Fruit fly (Drosophila melanogaster) whole organism, embryonic: ENCODE results near the gene kra.

Source experiments
- ATbp ChIP-seq: fragments of 200-800 bp; sonication (Bioruptor generic); optimal IDR thresholded peaks from 2 replicates; lab custom pipeline; 2017; ENCODE audit warnings: missing biosample characterization, mild to moderate bottlenecking, missing genetic modification characterization, missing genetic modification reagents
- Abd-B ChIP-seq: fragments of 200-800 bp; sonication (Bioruptor generic); optimal IDR thresholded peaks from 2 replicates; lab custom pipeline; 2018; ENCODE audit warnings: missing biosample characterization, mild to moderate bottlenecking, missing genetic modification characterization, moderate library complexity
- B-H2 ChIP-seq: fragments of 200-800 bp; sonication (Bioruptor generic); optimal IDR thresholded peaks from 2 replicates; lab custom pipeline; 2018; ENCODE audit warnings: missing biosample characterization, mild to moderate bottlenecking, missing genetic modification characterization
- Bdp1 ChIP-seq: fragments of 200-800 bp; sonication (Bioruptor generic); optimal IDR thresholded peaks from 3 replicates; lab custom pipeline; 2016; ENCODE audit warnings: missing biosample characterization, missing genetic modification characterization
- Bgb ChIP-seq: fragments of 200-800 bp; sonication (Bioruptor generic); IDR thresholded peaks from 2 replicates; pipeline ENCODE4 v1.3.6; 2022; ENCODE audit warnings: missing biosample characterization, missing genetic modification characterization; ENCODE audit not compliant: partially characterized antibody
- BtbVII ChIP-seq: fragments of 200-800 bp; sonication (Bioruptor generic); optimal IDR thresholded peaks from 3 replicates; lab custom pipeline; 2017; ENCODE audit warnings: missing biosample characterization, mild to moderate bottlenecking, missing genetic modification characterization
- CG1024 ChIP-seq: fragments of 200-800 bp; sonication (Bioruptor generic); IDR thresholded peaks from 2 replicates; pipeline ENCODE4 v1.3.6; 2022; ENCODE audit warnings: missing biosample characterization, missing genetic modification characterization
- CG10979 ChIP-seq: fragments of 200-800 bp; sonication (Bioruptor generic); optimal IDR thresholded peaks from 2 replicates; lab custom pipeline; 2018; ENCODE audit warnings: missing biosample characterization, mild to moderate bottlenecking, missing genetic modification characterization, moderate library complexity
- CG11723 ChIP-seq: fragments of 200-800 bp; sonication (Bioruptor generic); optimal IDR thresholded peaks from 2 replicates; lab custom pipeline; 2017; ENCODE audit warnings: missing biosample characterization, mild to moderate bottlenecking, missing genetic modification characterization
- CG12071 ChIP-seq: fragments of 200-800 bp; sonication (Bioruptor generic); optimal IDR thresholded peaks from 3 replicates; lab custom pipeline; 2018; ENCODE audit warnings: missing biosample characterization, mild to moderate bottlenecking, missing genetic modification characterization
- CG14710 ChIP-seq: fragments of 200-800 bp; sonication (Bioruptor generic); optimal IDR thresholded peaks from 3 replicates; lab custom pipeline; 2019; ENCODE audit warnings: missing biosample characterization, mild to moderate bottlenecking, missing genetic modification characterization, moderate library complexity
- CG14860 ChIP-seq: fragments of 200-800 bp; sonication (Bioruptor generic); IDR thresholded peaks from 3 replicates; pipeline ENCODE4 v1.3.6; 2022; ENCODE audit warnings: missing biosample characterization, missing genetic modification characterization; ENCODE audit not compliant: partially characterized antibody
- CG1603 ChIP-seq: fragments of 200-800 bp; sonication (Bioruptor generic); optimal IDR thresholded peaks from 2 replicates; lab custom pipeline; 2019; ENCODE audit warnings: missing biosample characterization, mild to moderate bottlenecking, missing genetic modification characterization, moderate library complexity
- CG18599 ChIP-seq: fragments of 200-800 bp; sonication (Bioruptor generic); optimal IDR thresholded peaks from 3 replicates; lab custom pipeline; 2017; ENCODE audit warnings: missing biosample characterization, missing genetic modification characterization, mild to moderate bottlenecking, moderate library complexity, missing genetic modification reagents
- CG2202 ChIP-seq: fragments of 200-800 bp; sonication (Bioruptor generic); optimal IDR thresholded peaks from 2 replicates; lab custom pipeline; 2018; ENCODE audit warnings: missing biosample characterization, mild to moderate bottlenecking, missing genetic modification characterization
- CG31224 ChIP-seq: fragments of 200-800 bp; sonication (Bioruptor generic); IDR thresholded peaks from 2 replicates; pipeline ENCODE4 v1.3.6; 2022; ENCODE audit warnings: missing biosample characterization, missing genetic modification characterization
- CG32767 ChIP-seq: fragments of 200-800 bp; sonication (Bioruptor generic); IDR thresholded peaks from 2 replicates; pipeline ENCODE4 v1.3.6; 2022; ENCODE audit warnings: missing biosample characterization, missing genetic modification characterization
- CG33557 ChIP-seq: fragments of 200-800 bp; sonication (Bioruptor generic); optimal IDR thresholded peaks from 2 replicates; lab custom pipeline; 2019; ENCODE audit warnings: missing biosample characterization, mild to moderate bottlenecking, missing genetic modification characterization, moderate library complexity
- CG6683 ChIP-seq: fragments of 200-800 bp; sonication (Bioruptor generic); optimal IDR thresholded peaks from 2 replicates; lab custom pipeline; 2017; ENCODE audit warnings: missing biosample characterization, mild to moderate bottlenecking, missing genetic modification characterization, missing genetic modification reagents
- CG8089 ChIP-seq: fragments of 200-800 bp; sonication (Bioruptor generic); optimal IDR thresholded peaks from 3 replicates; lab custom pipeline; 2016; ENCODE audit warnings: missing biosample characterization, missing genetic modification characterization
- CG8388 ChIP-seq: fragments of 200-800 bp; sonication (Bioruptor generic); optimal IDR thresholded peaks from 2 replicates; lab custom pipeline; 2019; ENCODE audit warnings: missing biosample characterization, mild to moderate bottlenecking, missing genetic modification characterization, moderate library complexity
- CG9215 ChIP-seq: fragments of 200-800 bp; sonication (Bioruptor generic); IDR thresholded peaks from 2 replicates; pipeline ENCODE4 v1.3.6; 2022; ENCODE audit warnings: missing biosample characterization, missing genetic modification characterization
- CG9437 ChIP-seq: fragments of 200-800 bp; sonication (Bioruptor generic); optimal IDR thresholded peaks from 2 replicates; lab custom pipeline; 2018; ENCODE audit warnings: missing biosample characterization, mild to moderate bottlenecking, missing genetic modification characterization
- Camta ChIP-seq: fragments of 200-800 bp; sonication (Bioruptor generic); optimal IDR thresholded peaks from 2 replicates; lab custom pipeline; 2016; ENCODE audit warnings: missing biosample characterization, missing genetic modification characterization
- D19A ChIP-seq: fragments of 200-800 bp; optimal IDR thresholded peaks from 3 replicates; lab custom pipeline; 2019; ENCODE audit warnings: missing biosample characterization, mild to moderate bottlenecking, missing genetic modification characterization, moderate library complexity
- Dbx ChIP-seq: fragments of 200-800 bp; sonication (Bioruptor generic); IDR thresholded peaks from 3 replicates; pipeline ENCODE4 v1.3.6; 2022; ENCODE audit warnings: missing biosample characterization, missing genetic modification characterization
- E2f1 ChIP-seq: fragments of 200-800 bp; sonication (Bioruptor generic); IDR thresholded peaks from 2 replicates; pipeline ENCODE4 v1.3.6; 2022; ENCODE audit warnings: missing biosample characterization, missing genetic modification characterization
- Fer3 ChIP-seq: fragments of 200-800 bp; sonication (Bioruptor generic); optimal IDR thresholded peaks from 2 replicates; lab custom pipeline; 2018; ENCODE audit warnings: missing biosample characterization, mild to moderate bottlenecking, missing genetic modification characterization, moderate library complexity
- Hey ChIP-seq: fragments of 200-800 bp; sonication (Bioruptor generic); optimal IDR thresholded peaks from 3 replicates; lab custom pipeline; 2018; ENCODE audit warnings: missing biosample characterization, mild to moderate bottlenecking, missing genetic modification characterization
- Hr3 ChIP-seq: fragments of 200-800 bp; sonication (Bioruptor generic); optimal IDR thresholded peaks from 3 replicates; lab custom pipeline; 2016; ENCODE audit warnings: missing biosample characterization, missing genetic modification characterization
- amos ChIP-seq: fragments of 200-800 bp; sonication (Bioruptor generic); IDR thresholded peaks from 2 replicates; pipeline ENCODE4 v1.3.6; 2022; ENCODE audit warnings: missing biosample characterization, missing genetic modification characterization; ENCODE audit not compliant: partially characterized antibody
- ase ChIP-seq: fragments of 200-800 bp; sonication (Bioruptor generic); IDR thresholded peaks from 3 replicates; pipeline ENCODE4 v1.3.6; 2022; ENCODE audit warnings: missing biosample characterization, missing genetic modification characterization
- bowl ChIP-seq: fragments of 200-800 bp; sonication (Bioruptor generic); IDR thresholded peaks from 2 replicates; pipeline ENCODE4 v1.3.6; 2022; ENCODE audit warnings: missing biosample characterization, missing genetic modification characterization
- crol ChIP-seq: fragments of 200-800 bp; sonication (Bioruptor generic); IDR thresholded peaks from 2 replicates; pipeline ENCODE4 v1.3.6; 2022; ENCODE audit warnings: missing biosample characterization, missing genetic modification characterization
- da ChIP-seq: fragments of 200-800 bp; sonication (Bioruptor generic); optimal IDR thresholded peaks from 2 replicates; lab custom pipeline; 2016; ENCODE audit warnings: missing biosample characterization, missing genetic modification characterization
- dati ChIP-seq: fragments of 200-800 bp; sonication (Bioruptor generic); IDR thresholded peaks from 2 replicates; pipeline ENCODE4 v1.3.6; 2022; ENCODE audit warnings: missing biosample characterization, missing genetic modification characterization
- ems ChIP-seq: fragments of 200-800 bp; sonication (Bioruptor generic); optimal IDR thresholded peaks from 3 replicates; lab custom pipeline; 2016; ENCODE audit warnings: missing biosample characterization, missing genetic modification characterization
- ewg ChIP-seq: fragments of 200-800 bp; sonication (Bioruptor generic); optimal IDR thresholded peaks from 3 replicates; lab custom pipeline; 2017; ENCODE audit warnings: mild to moderate bottlenecking, missing biosample characterization, missing genetic modification reagents, missing genetic modification characterization
- gem ChIP-seq: fragments of 200-800 bp; sonication (Bioruptor generic); optimal IDR thresholded peaks from 2 replicates; lab custom pipeline; 2019; ENCODE audit warnings: missing biosample characterization, mild to moderate bottlenecking, missing genetic modification characterization, moderate library complexity
- gt ChIP-seq: fragments of 200-800 bp; sonication (Bioruptor generic); IDR thresholded peaks from 2 replicates; pipeline ENCODE4 v1.3.6; 2022; ENCODE audit warnings: missing biosample characterization, missing genetic modification characterization
- her ChIP-seq: fragments of 200-800 bp; sonication (Bioruptor generic); optimal IDR thresholded peaks from 2 replicates; lab custom pipeline; 2016; ENCODE audit warnings: missing biosample characterization, missing genetic modification characterization
- inv ChIP-seq: fragments of 200-800 bp; sonication (Bioruptor generic); IDR thresholded peaks from 2 replicates; pipeline ENCODE4 v1.3.6; 2022; ENCODE audit warnings: missing biosample characterization, missing genetic modification characterization; ENCODE audit not compliant: partially characterized antibody
- lilli ChIP-seq: fragments of 200-800 bp; sonication (Bioruptor generic); optimal IDR thresholded peaks from 3 replicates; lab custom pipeline; 2016; ENCODE audit warnings: missing biosample characterization, missing genetic modification characterization
- nerfin-2 ChIP-seq: fragments of 200-800 bp; sonication (Bioruptor generic); IDR thresholded peaks from 2 replicates; pipeline ENCODE4 v1.3.6; 2022; ENCODE audit warnings: missing biosample characterization, missing genetic modification characterization; ENCODE audit not compliant: partially characterized antibody
- p53 ChIP-seq: fragments of 200-800 bp; sonication (Bioruptor generic); optimal IDR thresholded peaks from 2 replicates; lab custom pipeline; 2016; ENCODE audit warnings: missing biosample characterization, missing genetic modification characterization
- slbo ChIP-seq: fragments of 200-800 bp; sonication (Bioruptor generic); IDR thresholded peaks from 2 replicates; pipeline ENCODE4 v1.3.6; 2022; ENCODE audit warnings: missing biosample characterization, missing genetic modification characterization
- tgo ChIP-seq: fragments of 200-800 bp; sonication (Bioruptor generic); IDR thresholded peaks from 3 replicates; pipeline ENCODE4 v1.3.6; 2022; ENCODE audit warnings: missing biosample characterization, missing genetic modification characterization
- tin ChIP-seq: fragments of 200-800 bp; sonication (Bioruptor generic); optimal IDR thresholded peaks from 3 replicates; lab custom pipeline; 2016; ENCODE audit warnings: missing biosample characterization, missing genetic modification characterization
- trh ChIP-seq: fragments of 200-800 bp; sonication (Bioruptor generic); optimal IDR thresholded peaks from 2 replicates; lab custom pipeline; 2016; ENCODE audit warnings: missing biosample characterization, missing genetic modification characterization
- unpg ChIP-seq: fragments of 200-800 bp; sonication (Bioruptor generic); optimal IDR thresholded peaks from 3 replicates; lab custom pipeline; 2018; ENCODE audit warnings: missing biosample characterization, mild to moderate bottlenecking, missing genetic modification characterization, moderate library complexity

The kra gene

DNA sequence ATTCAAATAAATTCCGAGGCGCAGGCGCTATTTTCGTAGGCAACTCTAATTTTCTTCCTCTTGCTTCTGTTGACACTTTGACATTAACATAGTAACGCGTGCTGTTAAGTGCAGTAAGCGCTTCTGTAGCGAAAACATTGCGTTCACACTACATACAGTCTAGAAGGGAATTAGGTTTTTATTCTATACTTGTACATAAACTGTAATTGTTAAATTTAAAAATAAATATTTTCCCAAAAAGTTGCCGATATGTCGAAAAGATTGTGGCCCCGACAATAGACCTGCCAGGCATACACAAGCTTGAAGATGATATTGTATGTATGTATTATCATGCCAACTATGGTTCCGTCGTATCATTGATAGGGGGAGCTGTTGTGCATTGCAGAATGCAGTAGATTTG, 5.5 kb upstream of the kra start, which contains the start of gene asl (continued):
- TF ChIP-seq CG9215 (peak; percentile 26; the same call in 1 of the 2 replicates), D19A (tag; lab: Kevin White, UChicago) (peak; percentile 60), CG1603 (peak; percentile 79), slbo (GFP tag; lab: Robert Waterston, UW) (peak; percentile 62), p53 (no peak), CG8388 (GFP tag; lab: Kevin White, UChicago) (peak; percentile 57), ewg (GFP tag; lab: Kevin White, UChicago) (peak; percentile 99), gem (tag; lab: Kevin White, UChicago) (peak; percentile 79), tin (GFP tag; lab: Kevin White, UChicago) (peak; percentile 58), lilli (GFP tag; lab: Kevin White, UChicago) (peak; percentile 76), Hr3 (GFP tag; lab: Kevin White, UChicago) (peak; percentile 64), ems (GFP tag; lab: Kevin White, UChicago) (peak; percentile 52), CG8089 (GFP tag; lab: Kevin White, UChicago) (peak; percentile 42), Fer3 (tag; lab: Kevin White, UChicago) (peak; percentile 60), CG31224 (peak; percentile 42; the same call in 1 of the 2 replicates), trh (no peak), Bdp1 (GFP tag; lab: Kevin White, UChicago) (peak; percentile 32), CG12071 (GFP tag; lab: Kevin White, UChicago) (no peak), CG32767 (GFP tag; lab: Robert Waterston, UW) (0 out of 2 replicates have a peak, but pooled peaks have one; percentile 43), dati (GFP tag; lab: Robert Waterston, UW) (0 out of 2 replicates have a peak, but pooled peaks have one; percentile 25), CG11723 (GFP tag; lab: Kevin White, UChicago) (peak; percentile 15), CG6683 (peak; percentile 19), crol (GFP tag; lab: Robert Waterston, UW) (no peak), unpg (peak; percentile 72), Camta (GFP tag; lab: Kevin White, UChicago) (peak; percentile 56), E2f1 (GFP tag; lab: Robert Waterston, UW) (peak; percentile 61), CG14860 (GFP tag; lab: Robert Waterston, UW) (no peak), CG33557 (GFP tag; lab: Kevin White, UChicago) (peak; percentile 42), Abd-B (GFP tag; lab: Kevin White, UChicago) (peak; percentile 68), Dbx (GFP tag; lab: Robert Waterston, UW) (peak; percentile 57; the same call in 1 of the 3 replicates), nerfin-2 (no peak), her (no peak), CG10979 (tag; lab: Kevin White, UChicago) (peak; percentile 58), Hey (tag; lab: Kevin White, UChicago) (no peak), gt (GFP tag; lab: Robert Waterston, UW) (no peak), amos (GFP tag; lab: Robert Waterston, UW) (no peak), CG9437 (GFP tag; lab: Kevin White, UChicago) (peak; percentile 46), da (no peak), BtbVII (peak; percentile 42), bowl (GFP tag; lab: Robert Waterston, UW) (no peak), tgo (peak; percentile 68; the same call in 2 of the 3 replicates), B-H2 (GFP tag; lab: Kevin White, UChicago) (peak; percentile 33), ATbp (GFP tag; lab: Kevin White, UChicago) (peak; percentile 32), Bgb (peak; percentile 44; the same call in 1 of the 2 replicates), CG14710 (tag; lab: Kevin White, UChicago) (peak; percentile 88), CG18599 (GFP tag; lab: Kevin White, UChicago) (no peak), ase (GFP tag; lab: Robert Waterston, UW) (peak; percentile 55; the same call in 1 of the 3 replicates), inv (GFP tag; lab: Robert Waterston, UW) (no peak), CG2202 (peak; percentile 48), CG1024 (GFP tag; lab: Robert Waterston, UW) (peak; percentile 37; the same call in 1 of the 2 replicates)
